Fruit fly (Drosophila melanogaster): ENCODE results near the gene eff.

DNA sequence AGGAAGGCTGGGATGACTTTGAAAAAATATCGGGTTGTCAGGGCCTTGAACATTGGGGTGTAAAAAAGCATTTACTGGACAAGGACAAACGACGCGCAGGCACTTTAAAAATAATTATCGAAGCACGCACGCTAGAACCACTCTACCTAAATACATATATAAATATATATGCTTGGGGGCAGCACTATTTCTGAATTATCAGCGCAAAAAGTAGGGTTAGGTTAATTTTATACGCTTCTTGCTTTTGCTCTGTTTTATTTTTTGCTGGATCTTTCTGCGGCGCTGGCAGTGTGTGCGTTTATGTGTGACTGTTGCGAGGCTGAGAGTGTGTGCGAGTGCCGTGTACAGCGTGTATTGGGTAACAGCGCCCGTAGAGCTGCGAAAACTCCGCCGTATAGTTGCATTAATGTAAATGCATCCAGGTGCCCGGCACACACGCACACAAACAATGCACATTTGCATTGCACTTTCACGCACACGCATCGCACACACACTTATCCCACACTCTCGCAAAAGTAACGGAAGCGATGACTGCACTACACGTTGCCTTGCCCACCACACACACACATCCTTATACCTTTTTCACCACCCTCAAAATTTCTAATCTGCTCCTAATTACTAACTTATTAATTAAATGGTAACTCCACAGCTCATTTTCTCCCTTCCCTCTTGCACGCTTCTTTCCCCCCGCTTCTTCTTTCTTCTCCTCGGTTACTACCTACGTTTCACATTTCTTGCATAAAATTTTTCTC lies 1.4 kb downstream of the eff start:
- no peak for TF ChIP-seq vri (GFP tag; optimal IDR thresholded peaks at IDR 0.05)
- no peak for TF ChIP-seq CG32006 (GFP tag; optimal IDR thresholded peaks at IDR 0.05)
- TF ChIP-seq Met (GFP tag; optimal IDR thresholded peaks at IDR 0.05) = no peak
- peak; percentile 7 for TF ChIP-seq CG3919 (GFP tag; optimal IDR thresholded peaks at IDR 0.05)
- no peak for TF ChIP-seq CG8319 (GFP tag; optimal IDR thresholded peaks at IDR 0.05)
- TF ChIP-seq Gug (GFP tag; IDR thresholded peaks at IDR 0.05) = no peak
- no peak for TF ChIP-seq svp (GFP tag)
- TF ChIP-seq achi (GFP tag; optimal IDR thresholded peaks at IDR 0.05) = no peak
